Worm (Caenorhabditis elegans): ENCODE data around the gene C14A6.5.

DNA sequence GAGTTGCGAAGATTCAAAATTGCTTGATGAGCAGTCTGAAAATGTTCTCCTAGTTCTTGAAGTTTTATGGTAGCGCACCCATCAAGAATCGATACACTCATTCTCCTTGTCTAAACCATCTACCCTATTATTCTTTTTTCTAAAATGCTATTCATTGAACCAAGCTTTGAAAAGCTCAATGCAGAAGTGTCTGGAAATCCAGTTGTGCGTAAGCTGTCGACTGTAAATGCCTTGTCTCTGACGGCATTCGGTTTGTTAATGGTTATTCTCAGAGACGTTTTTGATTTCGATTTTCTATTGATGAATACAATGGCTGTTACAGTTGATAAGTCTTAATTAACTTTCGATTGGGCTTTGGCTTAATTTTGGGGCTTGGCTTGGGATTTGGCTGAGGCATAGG lies 2.1 kb downstream of the C14A6.5 start, which contains the start of gene C14A6.12:
- TF ChIP-seq F16B12.6 (tag; optimal IDR thresholded peaks at IDR 0.05) (no peak), fos-1 (tag; optimal IDR thresholded peaks at IDR 0.05) (no peak), sptf-1 (tag; optimal IDR thresholded peaks at IDR 0.05) (no peak), lin-15B (tag; optimal IDR thresholded peaks at IDR 0.05) (no peak), ces-1 (GFP tag; optimal IDR thresholded peaks at IDR 0.05) (no peak), isw-1 (GFP tag; IDR thresholded peaks at IDR 0.05) (no peak), pag-3 (tag; optimal IDR thresholded peaks at IDR 0.05; ENCODE audit: borderline replicate concordance, insufficient read depth) (no peak), nhr-11 (tag; optimal IDR thresholded peaks at IDR 0.05) (no peak)
